Worm (Caenorhabditis elegans) whole organism, young adult: Measurements from ENCODE around the gene Y50D4C.3.

ENCODE experiments used
- B0019.2 ChIP-seq: fragments of 200-800 bp; sonication (Bioruptor generic); conservative IDR thresholded peaks from 2 replicates; pipeline ENCODE4 v1.3.6; 2022; ENCODE audit warnings: missing genetic modification reagents, missing genetic modification characterization, missing compliant biosample characterization
- F22D6.2 ChIP-seq: sonication (generic microtip); optimal IDR thresholded peaks from 2 replicates; lab custom pipeline; 2016; ENCODE audit warnings: mild to moderate bottlenecking, missing genetic modification characterization, missing compliant biosample characterization
- F33H1.4 ChIP-seq: fragments of 200-800 bp; sonication (Bioruptor generic); IDR thresholded peaks from 2 replicates; pipeline ENCODE4 v1.3.6; 2022; ENCODE audit warnings: missing genetic modification reagents, missing genetic modification characterization, missing compliant biosample characterization
- F37B4.10 ChIP-seq: fragments of 200-800 bp; sonication (Bioruptor generic); IDR thresholded peaks from 2 replicates; pipeline ENCODE4 v1.3.6; 2022; ENCODE audit warnings: missing genetic modification characterization, missing compliant biosample characterization
- F49E8.2 ChIP-seq: sonication (generic microtip); optimal IDR thresholded peaks from 3 replicates; lab custom pipeline; 2017; ENCODE audit warnings: missing genetic modification characterization, mild to moderate bottlenecking, missing compliant biosample characterization, antibody characterized with exemption, moderate library complexity; ENCODE audit not compliant: insufficient read depth
- K11D2.4 ChIP-seq: fragments of 200-800 bp; sonication (Bioruptor generic); IDR thresholded peaks from 2 replicates; pipeline ENCODE4 v1.3.6; 2022; ENCODE audit warnings: missing genetic modification reagents, missing genetic modification characterization, missing compliant biosample characterization
- T07F8.4 ChIP-seq: sonication (generic microtip); optimal IDR thresholded peaks from 2 replicates; lab custom pipeline; 2016; ENCODE audit warnings: mild to moderate bottlenecking, missing genetic modification characterization, moderate library complexity, missing compliant biosample characterization
- Y95B8A.8 ChIP-seq: fragments of 200-800 bp; sonication (Bioruptor generic); IDR thresholded peaks from 2 replicates; pipeline ENCODE4 v1.3.6; 2022; ENCODE audit warnings: missing genetic modification reagents, missing genetic modification characterization, missing compliant biosample characterization
- attf-5 ChIP-seq: fragments of 200-800 bp; sonication (Bioruptor generic); optimal IDR thresholded peaks from 2 replicates; lab custom pipeline; 2018; ENCODE audit warnings: mild to moderate bottlenecking, missing genetic modification characterization, missing compliant biosample characterization
- bed-1 ChIP-seq: fragments of 200-800 bp; sonication (Bioruptor generic); IDR thresholded peaks from 2 replicates; pipeline ENCODE4 v1.3.6; 2022; ENCODE audit warnings: missing genetic modification reagents, missing genetic modification characterization, missing compliant biosample characterization
- ccch-3 ChIP-seq: fragments of 200-800 bp; sonication (Bioruptor generic); optimal IDR thresholded peaks from 2 replicates; lab custom pipeline; 2018; ENCODE audit warnings: mild to moderate bottlenecking, missing genetic modification characterization, missing compliant biosample characterization
- cebp-1 ChIP-seq, 2 experiments: fragments of 200-800 bp in 1 of 2; sonication (Bioruptor generic) in 1 of 2; sonication (generic microtip) in 1 of 2; IDR thresholded peaks in 1 of 2; optimal IDR thresholded peaks in 1 of 2; 2 replicates each; pipeline versions ENCODE4 v1.3.6 to Lab custom; 2017 to 2022; ENCODE audit warnings: missing compliant biosample characterization in 2 of 2, missing genetic modification characterization in 2 of 2, mild to moderate bottlenecking in 1 of 2, missing genetic modification reagents in 1 of 2, moderate library complexity in 1 of 2
- ceh-100 ChIP-seq: fragments of 200-800 bp; sonication (Bioruptor generic); IDR thresholded peaks from 2 replicates; pipeline ENCODE4 v1.3.6; 2022; ENCODE audit warnings: missing genetic modification reagents, missing genetic modification characterization, missing compliant biosample characterization
- ceh-27 ChIP-seq: fragments of 200-800 bp; sonication (Bioruptor generic); optimal IDR thresholded peaks from 2 replicates; lab custom pipeline; 2018; ENCODE audit warnings: mild to moderate bottlenecking, missing genetic modification characterization, moderate library complexity, missing compliant biosample characterization
- ceh-40 ChIP-seq: fragments of 200-800 bp; sonication (Bioruptor generic); IDR thresholded peaks from 2 replicates; pipeline ENCODE4 v1.3.6; 2022; ENCODE audit warnings: missing genetic modification characterization, missing compliant biosample characterization
- dox-1 ChIP-seq: fragments of 200-800 bp; sonication (Bioruptor generic); IDR thresholded peaks from 2 replicates; pipeline ENCODE4 v1.3.6; 2022; ENCODE audit warnings: missing genetic modification reagents, missing genetic modification characterization, missing compliant biosample characterization
- egl-18 ChIP-seq: fragments of 200-800 bp; sonication (Bioruptor generic); IDR thresholded peaks from 2 replicates; pipeline ENCODE4 v1.3.6; 2022; ENCODE audit warnings: missing genetic modification reagents, missing genetic modification characterization, missing compliant biosample characterization
- ekl-4 ChIP-seq: fragments of 200-800 bp; sonication (Bioruptor generic); IDR thresholded peaks from 2 replicates; pipeline ENCODE4 v1.3.6; 2022; ENCODE audit warnings: missing genetic modification reagents, missing genetic modification characterization, missing compliant biosample characterization
- gei-17 ChIP-seq: fragments of 200-800 bp; sonication (Bioruptor generic); optimal IDR thresholded peaks from 2 replicates; lab custom pipeline; 2018; ENCODE audit warnings: mild to moderate bottlenecking, missing genetic modification characterization, missing compliant biosample characterization
- hmg-1.2 ChIP-seq: fragments of 200-800 bp; sonication (Bioruptor generic); IDR thresholded peaks from 2 replicates; pipeline ENCODE4 v1.3.6; 2022; ENCODE audit warnings: missing genetic modification reagents, missing genetic modification characterization, missing compliant biosample characterization
- lin-35 ChIP-seq, 3 experiments: fragments of 150-350 bp in 2 of 3; sonication (generic microtip) in 1 of 3; optimal IDR thresholded peaks; 2 replicates each; lab custom pipeline; 2014 to 2018; ENCODE audit warnings: missing biosample characterization in 3 of 3, missing genetic modification characterization in 3 of 3, missing genetic modification reagents in 3 of 3
- lin-40 ChIP-seq: sonication (generic microtip); optimal IDR thresholded peaks from 2 replicates; lab custom pipeline; 2016; ENCODE audit warnings: missing genetic modification characterization, mild to moderate bottlenecking, missing compliant biosample characterization, missing genotype, missing genetic modification reagents
- madf-6 ChIP-seq: fragments of 200-800 bp; sonication (Bioruptor generic); IDR thresholded peaks from 2 replicates; pipeline ENCODE4 v1.3.6; 2022; ENCODE audit warnings: missing genetic modification reagents, missing genetic modification characterization, missing compliant biosample characterization
- mes-4 ChIP-seq: sonication (generic microtip); optimal IDR thresholded peaks from 2 replicates; lab custom pipeline; 2016; ENCODE audit warnings: missing genotype, missing genetic modification characterization, missing compliant biosample characterization
- nfya-2 ChIP-seq: fragments of 200-800 bp; sonication (Bioruptor generic); IDR thresholded peaks from 2 replicates; pipeline ENCODE4 v1.3.6; 2022; ENCODE audit warnings: missing genetic modification reagents, missing genetic modification characterization, missing compliant biosample characterization
- nhr-120 ChIP-seq: fragments of 200-800 bp; sonication (Bioruptor generic); IDR thresholded peaks from 2 replicates; pipeline ENCODE4 v1.3.6; 2022; ENCODE audit warnings: missing genetic modification characterization, missing compliant biosample characterization
- nhr-80 ChIP-seq: sonication (generic microtip); optimal IDR thresholded peaks from 2 replicates; lab custom pipeline; 2016; ENCODE audit warnings: missing genetic modification characterization, missing compliant biosample characterization
- repo-1 ChIP-seq: sonication (generic microtip); optimal IDR thresholded peaks from 2 replicates; lab custom pipeline; 2017; ENCODE audit warnings: mild to moderate bottlenecking, missing genetic modification characterization, missing compliant biosample characterization
- sea-2 ChIP-seq: fragments of 200-800 bp; sonication (Bioruptor generic); IDR thresholded peaks from 2 replicates; pipeline ENCODE4 v1.3.6; 2022; ENCODE audit warnings: missing genetic modification characterization, missing compliant biosample characterization
- snpc-4 ChIP-seq, 5 experiments: fragments of 150-350 bp in 1 of 5; sonication (generic microtip) in 4 of 5; optimal IDR thresholded peaks; 2 replicates each; lab custom pipeline; 2014 to 2018; ENCODE audit warnings: missing genetic modification characterization in 5 of 5, missing biosample characterization in 3 of 5, antibody characterized with exemption in 2 of 5, mild to moderate bottlenecking in 2 of 5, missing compliant biosample characterization in 2 of 5, missing genotype in 2 of 5, moderate library complexity in 2 of 5, missing genetic modification reagents in 1 of 5
- somi-1 ChIP-seq: fragments of 200-800 bp; sonication (Bioruptor generic); optimal IDR thresholded peaks from 2 replicates; lab custom pipeline; 2018; ENCODE audit warnings: mild to moderate bottlenecking, missing genetic modification characterization, missing compliant biosample characterization
- tbp1 ChIP-seq: fragments of 200-800 bp; sonication (Bioruptor generic); optimal IDR thresholded peaks from 2 replicates; lab custom pipeline; 2018; ENCODE audit warnings: mild to moderate bottlenecking, missing genetic modification characterization, missing compliant biosample characterization
- tlf-1 ChIP-seq: fragments of 200-800 bp; sonication (Bioruptor generic); optimal IDR thresholded peaks from 2 replicates; lab custom pipeline; 2018; ENCODE audit warnings: mild to moderate bottlenecking, missing genetic modification characterization, missing compliant biosample characterization
- xnd-1 ChIP-seq: sonication (generic microtip); optimal IDR thresholded peaks from 2 replicates; lab custom pipeline; 2016; ENCODE audit warnings: missing genotype, missing genetic modification reagents, missing genetic modification characterization, missing compliant biosample characterization
- zfh-2 ChIP-seq: fragments of 200-800 bp; sonication (Bioruptor generic); conservative IDR thresholded peaks from 2 replicates; pipeline ENCODE4 v1.3.6; 2022; ENCODE audit warnings: missing genetic modification reagents, missing genetic modification characterization, missing compliant biosample characterization
- ztf-26 ChIP-seq: sonication (generic microtip); optimal IDR thresholded peaks from 2 replicates; lab custom pipeline; 2017; ENCODE audit warnings: missing genetic modification characterization, missing compliant biosample characterization
- ztf-28 ChIP-seq: fragments of 200-800 bp; sonication (Bioruptor generic); IDR thresholded peaks from 2 replicates; pipeline ENCODE4 v1.3.6; 2022; ENCODE audit warnings: missing genetic modification reagents, missing genetic modification characterization, missing compliant biosample characterization

The Y50D4C.3 gene

ce11 chrV:979698-980097 lies 34.7 kb upstream of the Y50D4C.3 start:
- peak; percentile 25 for TF ChIP-seq somi-1 (GFP tag; lab: Kevin White, UChicago)
- TF ChIP-seq zfh-2 (GFP tag; lab: Robert Waterston, UW) = peak; percentile 61
- no peak for TF ChIP-seq snpc-4 (GFP tag; optimal IDR thresholded peaks at IDR 0.05; lab: Kevin White, UChicago)
- TF ChIP-seq snpc-4 (tag; optimal IDR thresholded peaks at IDR 0.05; lab: Kevin White, UChicago) = no peak
- peak; percentile 72 for TF ChIP-seq hmg-1.2
- peak in 1 of 3 experiments; percentile 7 for TF ChIP-seq lin-35 (GFP tag; optimal IDR thresholded peaks at IDR 0.05; lab: Kevin White, UChicago)

ce11 chrV:978617-979016 lies 33.6 kb upstream of the Y50D4C.3 start:
- TF ChIP-seq ztf-26 (tag; lab: Kevin White, UChicago) = no peak
- TF ChIP-seq gei-17 (GFP tag; lab: Kevin White, UChicago) = no peak
- TF ChIP-seq ccch-3 (GFP tag; lab: Kevin White, UChicago) = no peak
- 0 out of 2 replicates have a peak, but pooled peaks have one; percentile 4 for TF ChIP-seq hmg-1.2
- no peak for TF ChIP-seq Y95B8A.8 (GFP tag; lab: Robert Waterston, UW)

ce11 chrV:977853-978252 lies 32.8 kb upstream of the Y50D4C.3 start:
- no peak for TF ChIP-seq ztf-28 (GFP tag; lab: Robert Waterston, UW)
- TF ChIP-seq ceh-40 (GFP tag; lab: Robert Waterston, UW) = no peak
- no peak for TF ChIP-seq sea-2 (GFP tag; lab: Robert Waterston, UW)
- no peak for TF ChIP-seq madf-6 (GFP tag; lab: Robert Waterston, UW)
- TF ChIP-seq xnd-1 = no peak
- no peak for TF ChIP-seq ceh-100 (GFP tag; lab: Robert Waterston, UW)
- no peak for TF ChIP-seq B0019.2
- TF ChIP-seq bed-1 (GFP tag; lab: Robert Waterston, UW) = no peak
- no peak for TF ChIP-seq repo-1 (tag; lab: Kevin White, UChicago)
- no peak for TF ChIP-seq egl-18
- TF ChIP-seq nhr-120 = no peak
- TF ChIP-seq F33H1.4 (GFP tag; lab: Robert Waterston, UW) = no peak

ce11 chrV:976498-977063 lies 31.5 kb upstream of the Y50D4C.3 start:
- TF ChIP-seq mes-4 (tag; lab: Kevin White, UChicago) (no peak), T07F8.4 (tag; lab: Kevin White, UChicago) (no peak), nhr-80 (tag; lab: Kevin White, UChicago) (peak; percentile 20), F22D6.2 (tag; lab: Kevin White, UChicago) (no peak), F37B4.10 (GFP tag; lab: Robert Waterston, UW) (no peak), nfya-2 (GFP tag; lab: Robert Waterston, UW) (no peak), ekl-4 (GFP tag; lab: Robert Waterston, UW) (no peak)

- TF ChIP-seq K11D2.4 (GFP tag; lab: Robert Waterston, UW) (no peak), tlf-1 (GFP tag; lab: Kevin White, UChicago) (no peak), tbp1 (GFP tag; lab: Kevin White, UChicago) (peak; percentile 8), hmg-1.2 (peak; percentile 84), snpc-4 (GFP tag; optimal IDR thresholded peaks at IDR 0.05; lab: Kevin White, UChicago) (no peak), snpc-4 (tag; optimal IDR thresholded peaks at IDR 0.05; lab: Kevin White, UChicago) (peak in 2 of 4 experiments; percentile 10 to 47), ceh-27 (GFP tag; lab: Kevin White, UChicago) (peak; percentile 53), dox-1 (GFP tag; lab: Robert Waterston, UW) (peak; percentile 55; the same call in 1 of the 2 replicates), cebp-1 (GFP tag; IDR thresholded peaks at IDR 0.05; lab: Robert Waterston, UW) (no peak), cebp-1 (tag; optimal IDR thresholded peaks at IDR 0.05; lab: Kevin White, UChicago) (peak; percentile 53), zfh-2 (GFP tag; lab: Robert Waterston, UW) (0 out of 2 replicates have a peak, but pooled peaks have one; percentile 34), F49E8.2 (tag; lab: Kevin White, UChicago) (no peak), attf-5 (GFP tag; lab: Kevin White, UChicago) (peak; percentile 19), lin-40 (tag; lab: Kevin White, UChicago) (peak; percentile 24)
- TF ChIP-seq, all 124 proteins: peak for 9
These were observed 30.1 kb upstream of the Y50D4C.3 start for ce11 chrV:975184-975583.
